Fruit fly (Drosophila melanogaster): ENCODE results near the gene PGAP2.

Gene PGAP2

DNA sequence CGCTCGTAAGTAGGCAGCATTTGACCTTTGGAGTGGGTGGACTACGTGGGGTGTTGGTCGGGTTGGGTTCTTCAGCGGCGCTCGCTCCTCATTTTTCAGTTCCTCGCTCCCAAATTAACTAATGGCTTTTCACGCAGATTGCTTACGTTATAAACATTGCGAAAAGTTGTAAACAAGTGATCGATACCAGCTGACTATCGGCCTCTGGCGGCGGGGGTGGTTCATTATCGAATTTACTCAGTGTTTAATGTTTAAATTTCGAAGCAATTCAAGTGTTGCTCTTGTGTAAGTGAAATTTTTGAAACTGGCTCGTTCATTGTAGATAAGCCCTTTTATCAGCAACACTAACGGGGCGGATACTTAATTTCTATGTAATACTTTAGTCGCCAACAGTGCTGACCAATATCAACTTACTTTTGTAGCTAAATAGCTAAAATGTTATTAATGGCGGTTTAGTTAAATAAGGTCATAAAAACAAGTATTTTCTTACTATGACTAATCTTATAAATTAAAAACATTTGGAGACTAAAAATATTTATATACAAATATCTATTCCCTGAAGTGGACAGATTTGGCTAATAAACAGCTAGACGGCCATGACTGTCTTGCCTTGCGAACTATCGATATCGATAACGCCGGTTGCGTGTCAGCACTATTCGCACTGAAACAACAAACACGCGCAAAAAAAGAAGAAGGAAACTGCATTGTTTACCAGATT, at the start of gene PGAP2, which contains the start of gene Clp:
PGAP2 (minus strand) TSS at position 194 of the 718 bp plus-strand sequence.
Clp (plus strand) TSS at position 650 of the 718 bp plus-strand sequence.
- TF ChIP-seq CG17801 (GFP tag; optimal IDR thresholded peaks at IDR 0.05; ENCODE audit: partially characterized antibody) = peak; percentile 57

DNA sequence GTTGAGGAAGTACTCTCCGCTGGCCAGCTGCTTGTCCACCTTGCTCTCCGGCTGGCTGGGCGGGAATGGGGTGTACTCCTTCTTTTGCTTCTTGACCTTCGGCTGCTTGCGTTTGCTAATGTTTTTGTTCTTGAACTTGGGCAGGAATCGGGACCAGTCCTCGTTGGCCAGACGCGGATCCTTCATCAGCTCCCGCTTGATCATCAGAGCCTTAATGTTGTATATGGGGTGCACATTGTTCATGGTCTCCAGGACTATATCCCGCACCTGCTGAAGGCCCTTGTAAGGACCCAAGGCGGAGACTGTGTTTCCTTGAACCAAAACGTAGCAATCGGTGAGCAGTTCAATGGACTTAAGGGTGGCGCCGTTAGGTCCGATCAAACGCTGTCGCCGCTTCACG, 49.7 kb upstream of the PGAP2 start:
- TF ChIP-seq CG17801 (GFP tag; optimal IDR thresholded peaks at IDR 0.05; ENCODE audit: partially characterized antibody) = no peak

DNA sequence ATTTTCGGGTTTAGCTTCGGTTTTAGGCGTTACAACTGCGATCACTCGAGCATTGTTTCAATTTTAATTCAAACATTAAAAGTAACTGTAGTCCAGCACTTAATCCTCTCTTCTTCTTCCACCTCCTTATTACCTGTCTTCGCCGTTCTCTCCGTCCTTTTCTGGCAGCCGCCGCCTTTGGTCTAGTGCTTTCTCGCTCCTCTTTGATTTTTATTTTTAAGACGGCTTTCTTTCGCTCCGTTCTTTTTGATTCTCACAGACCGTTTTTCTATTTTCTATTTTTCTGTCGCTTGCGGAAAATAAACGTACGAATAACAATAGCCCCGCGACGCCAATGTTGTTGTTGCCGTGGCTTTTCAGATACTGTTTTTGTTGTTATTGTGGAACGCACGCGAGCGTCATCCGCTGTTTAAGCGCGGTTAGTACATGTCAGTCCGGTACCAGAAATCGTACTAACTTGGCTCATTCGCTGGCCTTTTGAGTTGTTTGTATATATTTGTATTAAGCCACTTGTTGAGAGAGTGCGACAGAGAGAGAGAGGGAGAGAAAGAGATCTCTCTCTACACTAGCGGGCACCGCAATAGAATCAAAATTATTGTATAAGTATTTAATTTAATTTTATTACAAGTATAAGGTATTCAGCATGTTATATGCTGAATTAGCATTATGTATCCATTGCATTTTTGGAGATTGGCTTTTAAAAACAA, 48.7 kb upstream of the PGAP2 start, which contains the start of gene aru:
aru (minus strand) TSS at position 456 of the 707 bp plus-strand sequence.
- TF ChIP-seq CG17801 (GFP tag; optimal IDR thresholded peaks at IDR 0.05; ENCODE audit: partially characterized antibody) = peak; percentile 51

- peak; percentile 97 for TF ChIP-seq CG17801 (GFP tag; optimal IDR thresholded peaks at IDR 0.05; ENCODE audit: partially characterized antibody)
Observed at dm6 chr2L:866950-867744, 47.8 kb upstream of the PGAP2 start.

DNA sequence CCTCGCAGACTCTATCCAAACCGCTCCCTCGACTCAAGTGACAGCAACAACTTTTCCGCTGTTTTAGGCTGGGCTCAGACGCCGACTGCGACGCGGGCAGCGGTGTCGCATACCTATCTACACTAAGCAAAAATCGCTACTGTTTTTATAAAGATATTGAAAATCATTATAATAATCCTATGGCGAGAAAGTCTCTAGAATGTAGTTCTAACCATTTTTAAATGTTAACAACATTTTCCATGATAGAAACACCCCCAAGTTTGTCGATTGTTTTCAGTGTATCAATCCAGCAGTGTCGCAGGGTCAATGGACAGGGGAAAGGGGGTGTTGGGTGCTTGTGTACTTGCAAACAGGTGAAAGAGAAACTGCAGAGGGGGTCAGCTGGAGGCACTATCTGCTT, 46.5 kb upstream of the PGAP2 start:
- TF ChIP-seq CG17801 (GFP tag; optimal IDR thresholded peaks at IDR 0.05; ENCODE audit: partially characterized antibody) = peak; percentile 97

DNA sequence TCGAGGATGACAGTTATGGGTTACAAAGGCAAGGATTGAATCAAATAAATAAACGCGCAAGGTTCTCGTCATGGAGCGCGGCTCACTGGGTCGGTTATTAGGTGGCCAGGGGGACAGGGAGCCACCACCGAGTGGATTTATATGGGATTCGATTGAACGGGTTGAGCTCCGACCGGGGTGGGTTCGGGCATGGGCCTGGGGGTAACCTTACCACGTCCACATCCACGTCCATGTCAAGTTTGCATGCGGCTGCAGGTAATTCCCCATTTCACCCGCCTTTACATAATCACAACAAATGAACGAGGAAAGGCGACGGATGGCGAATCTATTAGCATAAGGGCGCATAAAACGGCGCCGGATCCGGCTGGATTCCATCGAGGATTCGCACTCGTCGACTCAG, 40.6 kb upstream of the PGAP2 start, which contains the start of gene CG13950:
CG13950 (plus strand) TSS at position 301 of the 400 bp plus-strand sequence.
- no peak for TF ChIP-seq CG17801 (GFP tag; optimal IDR thresholded peaks at IDR 0.05; ENCODE audit: partially characterized antibody)

dm6 chr2L:857897-858517, 38.7 kb upstream of the PGAP2 start:
- TF ChIP-seq CG17801 (GFP tag; optimal IDR thresholded peaks at IDR 0.05; ENCODE audit: partially characterized antibody) = no peak

- no peak for TF ChIP-seq CG17801 (GFP tag; optimal IDR thresholded peaks at IDR 0.05; ENCODE audit: partially characterized antibody)
Observed at dm6 chr2L:856690-857488, 37.6 kb upstream of the PGAP2 start.

DNA sequence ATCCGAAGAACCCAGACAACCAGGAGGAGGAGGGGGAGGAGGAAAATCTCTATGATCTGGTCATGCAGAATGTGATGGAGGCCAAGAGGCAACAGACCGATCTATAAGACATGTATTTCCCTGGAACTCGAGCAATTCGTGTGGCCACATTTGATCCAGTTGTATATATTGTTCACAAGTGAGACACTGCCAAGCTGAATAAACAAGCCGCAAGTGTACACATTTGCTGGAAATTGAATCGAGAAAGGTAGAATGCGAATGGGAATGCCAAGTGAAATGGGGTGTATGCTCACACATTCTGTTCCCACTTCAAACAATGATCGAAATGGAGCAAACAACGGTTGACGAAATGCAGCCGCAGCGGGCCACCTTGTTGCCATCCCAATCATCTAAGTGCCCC, 36.7 kb upstream of the PGAP2 start:
- TF ChIP-seq CG17801 (GFP tag; optimal IDR thresholded peaks at IDR 0.05; ENCODE audit: partially characterized antibody) = no peak

DNA sequence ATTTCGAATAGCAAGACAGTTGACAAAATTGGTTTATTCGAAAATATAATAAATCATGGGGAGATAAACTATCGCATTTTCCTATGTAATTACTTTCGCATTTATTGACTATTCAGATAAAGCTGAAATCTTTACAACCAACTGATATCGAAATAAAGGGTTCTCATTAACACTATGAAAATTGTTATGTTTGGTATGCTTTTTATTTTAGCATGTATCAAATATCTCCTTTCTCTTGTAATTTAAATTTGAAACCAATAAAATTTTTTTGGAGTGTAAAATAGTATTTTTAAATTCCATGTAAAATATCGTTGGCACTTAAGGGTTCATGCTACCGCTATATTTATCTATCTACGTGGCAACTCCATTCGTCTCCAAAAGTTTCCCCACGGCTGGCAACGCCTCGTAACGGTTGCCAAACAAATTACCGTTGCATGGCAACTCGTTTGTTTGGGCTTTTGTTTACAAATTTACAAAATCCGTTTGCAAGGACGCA, 35.8 kb upstream of the PGAP2 start, which contains the start of gene CG13949:
CG13949 (plus strand) TSS at position 286 of the 496 bp plus-strand sequence.
- no peak for TF ChIP-seq CG17801 (GFP tag; optimal IDR thresholded peaks at IDR 0.05; ENCODE audit: partially characterized antibody)

DNA sequence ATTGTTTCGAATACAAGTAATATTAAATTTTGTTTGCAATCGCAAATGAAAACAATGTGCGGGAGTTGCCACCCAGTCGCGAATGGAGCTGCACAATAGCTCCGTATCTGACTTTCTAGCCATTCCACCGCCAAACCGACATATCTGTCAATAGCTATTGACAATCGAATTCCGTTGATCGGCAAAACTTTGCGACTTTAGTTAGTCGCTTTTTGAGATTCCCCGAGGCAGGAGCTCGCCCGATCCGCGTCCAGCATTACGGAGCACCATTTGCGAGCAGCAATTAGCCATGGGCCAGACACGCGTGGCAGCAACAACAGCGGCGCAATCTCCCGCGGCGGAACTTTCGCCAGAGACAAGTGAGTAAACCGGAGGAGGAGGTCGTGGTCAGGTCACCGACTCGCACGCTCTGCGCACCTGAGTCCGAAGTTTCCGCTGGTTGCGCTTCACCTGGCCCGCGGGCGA, 33.4 kb upstream of the PGAP2 start, which contains the start of the genes CG4291 and kraken:
CG4291 (minus strand) TSS at position 84 of the 465 bp plus-strand sequence.
kraken (plus strand) TSS at position 122 of the 465 bp plus-strand sequence.
- peak; percentile 64 for TF ChIP-seq CG17801 (GFP tag; optimal IDR thresholded peaks at IDR 0.05; ENCODE audit: partially characterized antibody)

dm6 chr2L:850727-851257, 31.5 kb upstream of the PGAP2 start, which contains the start of gene drongo:
Gene drongo (minus strand): TSS chr2L:851071.
- TF ChIP-seq CG17801 (GFP tag; optimal IDR thresholded peaks at IDR 0.05; ENCODE audit: partially characterized antibody) = peak; percentile 25

Data from ovary, adult (tissue).